Fruit fly (Drosophila melanogaster): ENCODE results near the gene CG9674.

The CG9674 gene

dm6 chr3L:16743906-16744704, 63.4 kb downstream of the CG9674 start:
- TF ChIP-seq Pif1A (GFP tag; optimal IDR thresholded peaks at IDR 0.05): no peak
- TF ChIP-seq CG9948 (tag; optimal IDR thresholded peaks at IDR 0.05): no peak
- no peak for TF ChIP-seq CG8301 (tag; optimal IDR thresholded peaks at IDR 0.05)
- no peak for TF ChIP-seq CG10348 (GFP tag; IDR thresholded peaks at IDR 0.05)
- TF ChIP-seq CG17806 (tag; optimal IDR thresholded peaks at IDR 0.05): no peak
- no peak for TF ChIP-seq fd96Ca (GFP tag; IDR thresholded peaks at IDR 0.05)
- no peak for TF ChIP-seq Snoo (tag; optimal IDR thresholded peaks at IDR 0.05)
- no peak for TF ChIP-seq Ets98B (GFP tag; IDR thresholded peaks at IDR 0.05)

dm6 chr3L:16741660-16742059, 65.9 kb downstream of the CG9674 start:
- TF ChIP-seq Snoo (tag; optimal IDR thresholded peaks at IDR 0.05): no peak
- peak; percentile 67 for TF ChIP-seq D1 (tag; optimal IDR thresholded peaks at IDR 0.05)
